Fruit fly (Drosophila melanogaster): ENCODE measurements around the gene csw.

The csw gene

dm6 chrX:2071878-2072817 lies 21.9 kb upstream of the csw start, which contains the start of gene Rtca (continued):
- peak; percentile 66 for TF ChIP-seq maf-S (GFP tag; optimal IDR thresholded peaks at IDR 0.05)
- peak; percentile 64 for TF ChIP-seq CG10979 (tag; optimal IDR thresholded peaks at IDR 0.05)
- TF ChIP-seq sens-2 (GFP tag; IDR thresholded peaks at IDR 0.05) = no peak
- peak; percentile 51; the same call in 1 of the 2 replicates for TF ChIP-seq CG9932 (GFP tag; IDR thresholded peaks at IDR 0.05)
- TF ChIP-seq CG1832 (GFP tag; optimal IDR thresholded peaks at IDR 0.05) = no peak
- peak; percentile 72 for TF ChIP-seq BtbVII (GFP tag; optimal IDR thresholded peaks at IDR 0.05)
- TF ChIP-seq CG33213 (GFP tag; optimal IDR thresholded peaks at IDR 0.05) = no peak
- TF ChIP-seq org-1 (GFP tag; optimal IDR thresholded peaks at IDR 0.05) = peak; percentile 76
- no peak for TF ChIP-seq CG4328 (GFP tag; optimal IDR thresholded peaks at IDR 0.05)
- TF ChIP-seq D (optimal IDR thresholded peaks at IDR 0.05) = no peak
- TF ChIP-seq D (GFP tag; optimal IDR thresholded peaks at IDR 0.05) = peak; percentile 60
- TF ChIP-seq odd (GFP tag; optimal IDR thresholded peaks at IDR 0.05) = peak; percentile 54
- TF ChIP-seq mirr (GFP tag; optimal IDR thresholded peaks at IDR 0.05) = no peak
- peak; percentile 32 for TF ChIP-seq chn (GFP tag; optimal IDR thresholded peaks at IDR 0.05)
- peak; percentile 72 for TF ChIP-seq CG14014 (GFP tag; IDR thresholded peaks at IDR 0.05)
- no peak for TF ChIP-seq dati (GFP tag; IDR thresholded peaks at IDR 0.05)
- TF ChIP-seq Doc3 (GFP tag; IDR thresholded peaks at IDR 0.05; ENCODE audit: partially characterized antibody) = no peak
- 0 out of 3 replicates have a peak, but pooled peaks have one; percentile 30 for TF ChIP-seq CG6175 (GFP tag; IDR thresholded peaks at IDR 0.05)
- TF ChIP-seq CG9876 (GFP tag; optimal IDR thresholded peaks at IDR 0.05) = peak; percentile 25
- peak; percentile 16 for TF ChIP-seq dmrt11E (tag; optimal IDR thresholded peaks at IDR 0.05)
- no peak for TF ChIP-seq CG11560 (tag; IDR thresholded peaks at IDR 0.05)
- TF ChIP-seq Fer3 (tag; optimal IDR thresholded peaks at IDR 0.05) = peak; percentile 62
- TF ChIP-seq CG31224 (GFP tag; IDR thresholded peaks at IDR 0.05) = peak; percentile 48; the same call in 1 of the 2 replicates
- TF ChIP-seq Sox100B (GFP tag; optimal IDR thresholded peaks at IDR 0.05) = no peak
- TF ChIP-seq CG34376 (GFP tag; optimal IDR thresholded peaks at IDR 0.05) = peak; percentile 37
- TF ChIP-seq Xbp1 (GFP tag; optimal IDR thresholded peaks at IDR 0.05) = peak; percentile 65
- peak; percentile 51; the same call in 1 of the 2 replicates for TF ChIP-seq CG43689 (GFP tag; IDR thresholded peaks at IDR 0.05)
- TF ChIP-seq lmd (GFP tag; IDR thresholded peaks at IDR 0.05) = peak; percentile 75
- TF ChIP-seq CG30403 (GFP tag; optimal IDR thresholded peaks at IDR 0.05) = peak; percentile 75
- TF ChIP-seq wor (GFP tag; IDR thresholded peaks at IDR 0.05) = peak; percentile 37; the same call in 1 of the 2 replicates
- peak; percentile 16 for TF ChIP-seq CG31365 (tag; optimal IDR thresholded peaks at IDR 0.05)
- no peak for TF ChIP-seq CG4707 (GFP tag; optimal IDR thresholded peaks at IDR 0.05)
- TF ChIP-seq yki (optimal IDR thresholded peaks at IDR 0.05) = no peak
- TF ChIP-seq dmrt99B (tag; optimal IDR thresholded peaks at IDR 0.05) = peak; percentile 83
- peak; percentile 12 for TF ChIP-seq MESR4 (GFP tag; optimal IDR thresholded peaks at IDR 0.05)
- peak; percentile 51 for TF ChIP-seq CG16863 (GFP tag; optimal IDR thresholded peaks at IDR 0.05)
- TF ChIP-seq D19B (GFP tag; optimal IDR thresholded peaks at IDR 0.05) = peak; percentile 60
- peak; percentile 25 to 37 for TF ChIP-seq Trl (optimal IDR thresholded peaks at IDR 0.05)
- peak; percentile 57 for TF ChIP-seq Trl (GFP tag; optimal IDR thresholded peaks at IDR 0.05)
- TF ChIP-seq chif (GFP tag; optimal IDR thresholded peaks at IDR 0.05) = peak; percentile 33 to 44
- peak; percentile 68 for TF ChIP-seq CG1603 (tag; optimal IDR thresholded peaks at IDR 0.05)
- TF ChIP-seq NfI (GFP tag; optimal IDR thresholded peaks at IDR 0.05) = peak; percentile 77
- TF ChIP-seq ttk (GFP tag; IDR thresholded peaks at IDR 0.05) = peak; percentile 34; the same call in 1 of the 2 replicates
- peak; percentile 57 for TF ChIP-seq D19A (tag; optimal IDR thresholded peaks at IDR 0.05)
- TF ChIP-seq CG11723 (GFP tag; optimal IDR thresholded peaks at IDR 0.05) = peak; percentile 34
- peak; percentile 56 for TF ChIP-seq Nf-YC (tag; optimal IDR thresholded peaks at IDR 0.05)
- peak; percentile 95 for TF ChIP-seq scrt (GFP tag; optimal IDR thresholded peaks at IDR 0.05)
- peak; percentile 48 for TF ChIP-seq Asciz (GFP tag; optimal IDR thresholded peaks at IDR 0.05)
- peak; percentile 74 for TF ChIP-seq CG7786 (GFP tag; optimal IDR thresholded peaks at IDR 0.05)

Data from whole organism, embryonic.